Fruit fly (Drosophila melanogaster) whole organism, pupa: ENCODE measurements around the gene Octalpha2R.

Experiments used
- CG10348 ChIP-seq: fragments of 200-800 bp; sonication (Bioruptor generic); IDR thresholded peaks from 2 replicates; pipeline ENCODE4 v1.3.6; 2022; ENCODE audit warnings: missing biosample characterization, missing genetic modification characterization
- CG12605 ChIP-seq: fragments of 200-800 bp; sonication (Bioruptor generic); IDR thresholded peaks from 2 replicates; pipeline ENCODE4 v1.3.6; 2022; ENCODE audit warnings: missing biosample characterization, missing genetic modification characterization
- CG13204 ChIP-seq: fragments of 200-800 bp; sonication (Bioruptor generic); optimal IDR thresholded peaks from 2 replicates; lab custom pipeline; 2018; ENCODE audit warnings: missing biosample characterization, mild to moderate bottlenecking, missing genetic modification characterization, moderate library complexity
- CG14655 ChIP-seq: fragments of 200-800 bp; sonication (Bioruptor generic); optimal IDR thresholded peaks from 3 replicates; lab custom pipeline; 2017; ENCODE audit warnings: mild to moderate bottlenecking, missing biosample characterization, missing genetic modification reagents, missing genetic modification characterization
- CG15710 ChIP-seq: fragments of 200-800 bp; sonication (Bioruptor generic); optimal IDR thresholded peaks from 2 replicates; lab custom pipeline; 2018; ENCODE audit warnings: missing biosample characterization, mild to moderate bottlenecking, missing genetic modification characterization, moderate library complexity
- CG17806 ChIP-seq: fragments of 200-800 bp; sonication (Bioruptor generic); optimal IDR thresholded peaks from 2 replicates; lab custom pipeline; 2018; ENCODE audit warnings: missing biosample characterization, mild to moderate bottlenecking, missing genetic modification characterization, moderate library complexity
- CG32121 ChIP-seq: fragments of 200-800 bp; sonication (Bioruptor generic); IDR thresholded peaks from 2 replicates; pipeline ENCODE4 v1.3.6; 2022; ENCODE audit warnings: missing biosample characterization, missing genetic modification characterization
- CG34367 ChIP-seq: fragments of 200-800 bp; sonication (Bioruptor generic); optimal IDR thresholded peaks from 2 replicates; lab custom pipeline; 2018; ENCODE audit warnings: missing biosample characterization, mild to moderate bottlenecking, missing genetic modification characterization
- CG4496 ChIP-seq: fragments of 200-800 bp; sonication (Bioruptor generic); IDR thresholded peaks from 3 replicates; pipeline ENCODE4 v1.3.6; 2022; ENCODE audit warnings: missing biosample characterization, missing genetic modification characterization
- CG8159 ChIP-seq: fragments of 200-800 bp; sonication (Bioruptor generic); optimal IDR thresholded peaks from 3 replicates; lab custom pipeline; 2018; ENCODE audit warnings: missing biosample characterization, mild to moderate bottlenecking, missing genetic modification characterization, moderate library complexity
- CG8301 ChIP-seq: fragments of 200-800 bp; sonication (Bioruptor generic); optimal IDR thresholded peaks from 2 replicates; lab custom pipeline; 2018; ENCODE audit warnings: missing biosample characterization, mild to moderate bottlenecking, missing genetic modification characterization
- CG9948 ChIP-seq: fragments of 200-800 bp; sonication (Bioruptor generic); optimal IDR thresholded peaks from 2 replicates; lab custom pipeline; 2018; ENCODE audit warnings: missing biosample characterization, mild to moderate bottlenecking, missing genetic modification characterization, moderate library complexity
- D1 ChIP-seq: fragments of 200-800 bp; sonication (Bioruptor generic); optimal IDR thresholded peaks from 2 replicates; lab custom pipeline; 2018; ENCODE audit warnings: missing biosample characterization, mild to moderate bottlenecking, missing genetic modification characterization, moderate library complexity
- EcR ChIP-seq: fragments of 200-800 bp; sonication (Bioruptor generic); optimal IDR thresholded peaks from 3 replicates; lab custom pipeline; 2019; ENCODE audit warnings: missing biosample characterization, missing genetic modification characterization, mild to moderate bottlenecking, moderate library complexity, missing genetic modification reagents
- Ets98B ChIP-seq: fragments of 200-800 bp; sonication (Bioruptor generic); IDR thresholded peaks from 2 replicates; pipeline ENCODE4 v1.3.6; 2022; ENCODE audit warnings: missing biosample characterization, missing genetic modification characterization
- Pif1A ChIP-seq: fragments of 200-800 bp; sonication (Bioruptor generic); optimal IDR thresholded peaks from 3 replicates; lab custom pipeline; 2016; ENCODE audit warnings: missing biosample characterization, missing genetic modification characterization
- Pif1B ChIP-seq: fragments of 200-800 bp; sonication (Bioruptor generic); optimal IDR thresholded peaks from 3 replicates; lab custom pipeline; 2016; ENCODE audit warnings: missing biosample characterization, missing genetic modification characterization
- Snoo ChIP-seq: fragments of 200-800 bp; sonication (Bioruptor generic); optimal IDR thresholded peaks from 3 replicates; lab custom pipeline; 2017; ENCODE audit warnings: missing biosample characterization, mild to moderate bottlenecking, missing genetic modification characterization, inconsistent platforms
- fd96Ca ChIP-seq: fragments of 200-800 bp; sonication (Bioruptor generic); IDR thresholded peaks from 3 replicates; pipeline ENCODE4 v1.3.6; 2022; ENCODE audit warnings: missing biosample characterization, missing genetic modification characterization
- gl ChIP-seq: fragments of 200-800 bp; sonication (Bioruptor generic); optimal IDR thresholded peaks from 2 replicates; lab custom pipeline; 2018; ENCODE audit warnings: missing biosample characterization, mild to moderate bottlenecking, missing genetic modification characterization
- rn ChIP-seq: fragments of 200-800 bp; sonication (Bioruptor generic); IDR thresholded peaks from 2 replicates; pipeline ENCODE4 v1.3.6; 2022; ENCODE audit warnings: missing biosample characterization, missing genetic modification characterization

Gene Octalpha2R

DNA sequence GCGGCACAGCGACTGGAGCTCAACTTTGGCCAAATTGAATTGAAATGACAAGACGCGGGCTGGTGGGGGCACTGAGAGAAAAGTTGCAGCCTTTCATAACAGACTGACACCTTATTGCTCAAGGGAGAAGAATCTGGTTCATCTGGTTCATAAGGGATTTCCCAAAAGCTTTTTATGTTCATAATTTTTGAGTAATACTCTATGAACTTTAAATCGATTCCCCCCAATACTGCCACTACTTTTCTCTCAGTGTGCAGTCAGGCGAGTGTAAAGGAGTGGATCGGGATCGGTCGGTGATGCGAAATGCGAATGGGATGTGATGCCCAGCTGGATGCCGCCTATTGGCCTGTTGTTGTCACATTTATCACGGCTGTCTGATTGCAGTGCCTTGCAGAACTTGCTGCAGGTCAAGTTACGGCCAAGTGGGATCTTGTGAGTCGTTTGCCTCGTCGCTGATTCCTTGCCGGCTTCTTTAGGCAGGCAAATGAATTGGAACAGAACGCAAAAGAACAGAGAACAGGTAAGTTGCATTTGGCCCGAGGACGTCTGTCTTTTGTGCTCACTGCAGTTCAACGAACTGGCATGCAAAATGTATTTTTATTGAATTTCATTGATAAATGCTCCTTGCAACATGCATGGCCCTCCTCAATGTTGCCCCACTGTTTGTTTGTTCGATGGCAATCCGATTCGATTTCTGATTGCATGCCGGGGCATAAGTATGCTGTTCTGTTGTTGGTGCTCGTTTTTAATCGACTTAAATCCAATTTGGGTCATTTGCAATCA lies 60.5 kb downstream of the Octalpha2R start:
- TF ChIP-seq rn (GFP tag; lab: Robert Waterston, UW) (peak; percentile 49; the same call in 1 of the 2 replicates), Snoo (tag; lab: Kevin White, UChicago) (peak; percentile 68), CG15710 (tag; lab: Kevin White, UChicago) (peak; percentile 82), fd96Ca (peak; percentile 92), CG9948 (peak; percentile 90), CG4496 (GFP tag; lab: Robert Waterston, UW) (peak; percentile 92), CG32121 (peak; percentile 65), CG14655 (GFP tag; lab: Kevin White, UChicago) (peak; percentile 88), gl (tag; lab: Kevin White, UChicago) (peak; percentile 67), CG10348 (GFP tag; lab: Robert Waterston, UW) (no peak), EcR (GFP tag; lab: Kevin White, UChicago) (peak; percentile 83), Pif1A (GFP tag; lab: Kevin White, UChicago) (peak; percentile 79), D1 (tag; lab: Kevin White, UChicago) (peak; percentile 53), CG17806 (tag; lab: Kevin White, UChicago) (peak; percentile 92), CG34367 (peak; percentile 75), Ets98B (GFP tag; lab: Robert Waterston, UW) (peak; percentile 75), CG8159 (tag; lab: Kevin White, UChicago) (peak; percentile 87), CG12605 (GFP tag; lab: Robert Waterston, UW) (peak; percentile 82), CG13204 (GFP tag; lab: Kevin White, UChicago) (peak; percentile 54), Pif1B (GFP tag; lab: Kevin White, UChicago) (peak; percentile 73), CG8301 (tag; lab: Kevin White, UChicago) (peak; percentile 86)

DNA sequence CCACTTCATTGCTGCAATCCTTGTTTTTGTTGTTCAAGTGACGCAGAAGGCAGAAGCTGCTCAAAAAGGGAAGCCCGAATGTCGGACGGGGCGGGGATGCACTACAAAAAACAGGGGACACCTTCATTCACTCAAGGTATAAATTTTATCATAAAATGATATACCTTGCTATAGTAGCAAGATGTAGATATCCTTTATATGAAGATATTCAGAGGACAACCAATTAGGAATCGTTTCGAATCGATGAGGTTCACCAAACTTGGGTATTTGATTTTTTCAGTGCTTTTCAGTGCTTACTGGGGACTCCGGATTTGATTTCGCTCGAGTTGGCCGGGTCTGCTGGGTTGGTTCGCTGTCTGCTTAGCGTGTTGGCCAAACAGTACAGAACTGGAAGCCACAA lies 61.8 kb downstream of the Octalpha2R start:
- TF ChIP-seq Pif1B (GFP tag; lab: Kevin White, UChicago) (peak; percentile 0), CG10348 (GFP tag; lab: Robert Waterston, UW) (no peak), CG17806 (tag; lab: Kevin White, UChicago) (peak; percentile 84), CG12605 (GFP tag; lab: Robert Waterston, UW) (peak; percentile 59), CG13204 (GFP tag; lab: Kevin White, UChicago) (no peak), gl (tag; lab: Kevin White, UChicago) (peak; percentile 49), CG8301 (tag; lab: Kevin White, UChicago) (peak; percentile 80), CG32121 (peak; percentile 59), CG15710 (tag; lab: Kevin White, UChicago) (peak; percentile 41), CG8159 (tag; lab: Kevin White, UChicago) (peak; percentile 83), CG4496 (GFP tag; lab: Robert Waterston, UW) (peak; percentile 64), Snoo (tag; lab: Kevin White, UChicago) (peak; percentile 9), CG9948 (peak; percentile 72), CG14655 (GFP tag; lab: Kevin White, UChicago) (peak; percentile 86), fd96Ca (peak; percentile 77), rn (GFP tag; lab: Robert Waterston, UW) (0 out of 2 replicates have a peak, but pooled peaks have one; percentile 27), CG34367 (no peak), Ets98B (GFP tag; lab: Robert Waterston, UW) (peak; percentile 56), Pif1A (GFP tag; lab: Kevin White, UChicago) (peak; percentile 22), D1 (tag; lab: Kevin White, UChicago) (no peak)

DNA sequence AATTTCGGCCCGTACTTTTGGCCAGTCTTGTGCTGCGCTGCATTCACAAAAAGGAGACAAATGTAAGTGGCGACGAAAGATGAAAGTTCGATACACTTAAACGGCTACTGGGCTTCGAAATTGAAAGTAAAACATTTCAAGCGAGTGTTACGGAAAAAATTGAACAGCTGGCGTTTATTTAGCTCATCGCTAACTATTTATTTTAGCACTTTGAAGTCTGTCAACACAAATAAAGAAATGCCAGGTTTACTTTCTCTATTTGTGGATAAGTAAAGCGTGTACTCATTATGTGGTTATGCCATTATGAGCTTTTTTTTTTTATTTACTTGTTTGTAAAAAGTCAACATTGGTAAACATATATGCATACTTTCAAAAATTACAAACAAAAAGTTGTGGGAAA lies 63.3 kb downstream of the Octalpha2R start:
- TF ChIP-seq Ets98B (GFP tag; lab: Robert Waterston, UW) (no peak), Pif1B (GFP tag; lab: Kevin White, UChicago) (no peak), D1 (tag; lab: Kevin White, UChicago) (no peak), gl (tag; lab: Kevin White, UChicago) (no peak), CG34367 (no peak), CG8159 (tag; lab: Kevin White, UChicago) (no peak), CG9948 (no peak), fd96Ca (no peak), CG4496 (GFP tag; lab: Robert Waterston, UW) (no peak), CG12605 (GFP tag; lab: Robert Waterston, UW) (no peak)
- TF ChIP-seq, all 21 proteins: peak for 0

DNA sequence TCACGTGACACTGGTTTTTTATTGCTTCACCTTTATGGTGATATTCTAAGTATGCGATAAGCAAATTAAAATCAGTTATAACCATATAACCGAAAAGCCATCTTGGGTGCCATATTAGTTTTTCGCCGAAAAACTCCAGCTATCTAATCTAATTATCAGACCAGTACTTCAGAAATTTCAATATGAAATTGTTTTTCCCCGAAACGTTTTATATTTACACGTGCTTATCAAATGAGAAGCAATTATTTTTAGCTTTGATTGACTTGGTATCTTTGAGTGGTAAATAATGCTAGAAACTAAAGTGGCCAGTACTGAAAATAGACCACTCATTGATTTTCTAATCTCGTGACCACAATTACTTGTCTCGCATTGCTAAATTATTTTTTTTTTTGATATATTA lies 65.8 kb downstream of the Octalpha2R start:
- TF ChIP-seq EcR (GFP tag; lab: Kevin White, UChicago) (no peak), Snoo (tag; lab: Kevin White, UChicago) (no peak), gl (tag; lab: Kevin White, UChicago) (no peak), CG8301 (tag; lab: Kevin White, UChicago) (no peak), Pif1B (GFP tag; lab: Kevin White, UChicago) (no peak), CG12605 (GFP tag; lab: Robert Waterston, UW) (no peak), Ets98B (GFP tag; lab: Robert Waterston, UW) (no peak), CG9948 (no peak), Pif1A (GFP tag; lab: Kevin White, UChicago) (no peak), D1 (tag; lab: Kevin White, UChicago) (no peak), CG4496 (GFP tag; lab: Robert Waterston, UW) (no peak), rn (GFP tag; lab: Robert Waterston, UW) (no peak), CG32121 (no peak), CG34367 (no peak), CG17806 (tag; lab: Kevin White, UChicago) (no peak)
- TF ChIP-seq, all 21 proteins: peak for 0
